Worm (Caenorhabditis elegans): ENCODE data around the gene T07E3.4.

DNA sequence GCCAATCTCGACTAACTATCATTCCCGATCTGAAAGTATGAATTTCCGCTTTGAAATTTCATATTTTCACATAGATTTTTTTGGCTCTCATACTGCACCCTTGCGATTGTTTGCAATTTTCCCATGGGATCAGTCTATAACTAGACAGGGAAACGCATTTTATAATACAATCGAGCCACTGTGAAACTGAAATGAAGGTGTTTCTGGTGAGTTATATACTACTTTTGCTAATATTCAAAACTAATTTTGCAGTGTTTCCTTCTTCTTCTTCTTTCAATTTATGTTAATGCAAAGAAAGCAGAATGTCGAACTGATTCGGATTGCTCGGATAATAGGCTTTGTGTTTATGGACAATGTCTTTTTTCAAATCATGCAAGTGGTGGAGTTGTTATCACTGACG, 11.9 kb upstream of the T07E3.4 start:
- no peak for TF ChIP-seq ztf-23 (GFP tag; IDR thresholded peaks at IDR 0.05)
- no peak for TF ChIP-seq T22C8.4 (GFP tag; IDR thresholded peaks at IDR 0.05)
- no peak for TF ChIP-seq flt-1 (GFP tag; IDR thresholded peaks at IDR 0.05)
